Fruit fly (Drosophila melanogaster): ENCODE results near the gene Rhau.

Rhau gene

DNA sequence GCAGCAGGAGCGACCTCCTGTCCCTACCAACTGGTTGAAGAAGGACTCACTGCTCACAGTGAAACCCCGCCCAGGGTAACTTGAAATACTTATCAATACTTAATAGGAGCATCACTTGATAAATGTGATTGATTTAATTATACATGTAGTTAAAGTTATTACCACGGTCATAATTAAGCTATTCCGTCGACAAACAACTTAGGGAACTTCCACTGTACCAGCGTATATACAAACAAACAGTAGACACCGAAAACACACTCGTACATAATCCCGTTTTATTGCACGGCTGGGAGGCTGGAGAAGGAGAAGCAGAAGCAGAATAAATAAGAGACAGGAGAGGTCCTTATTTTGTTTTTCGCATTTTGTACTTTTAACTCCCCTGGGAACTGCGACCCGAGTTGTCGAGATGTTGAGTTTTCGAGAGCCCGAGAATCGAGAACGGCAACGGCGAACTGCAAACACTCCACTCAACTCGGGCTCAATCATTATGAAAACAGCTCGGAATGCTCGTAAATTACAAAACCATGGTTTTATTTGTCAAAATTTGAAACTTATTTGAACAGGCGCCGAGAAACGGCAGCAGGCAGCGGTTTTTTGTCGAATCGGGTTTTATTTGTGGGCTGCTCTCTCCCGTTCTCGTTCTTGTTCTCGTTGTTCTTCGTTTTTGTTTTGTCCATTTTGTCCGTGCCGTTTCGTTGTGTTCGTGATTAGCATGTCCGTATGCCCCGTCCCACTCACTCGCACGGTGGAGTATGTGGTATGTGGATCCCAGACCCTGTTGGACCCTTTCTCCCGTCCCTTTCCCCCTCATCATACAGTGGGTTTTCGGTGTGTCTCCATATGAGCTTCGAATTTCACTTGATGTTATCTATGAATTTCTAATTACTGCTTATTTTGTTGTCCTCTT lies 42.5 kb upstream of the Rhau start (continued):
- peak; percentile 26 for TF ChIP-seq CG2116 (GFP tag; optimal IDR thresholded peaks at IDR 0.05)
- TF ChIP-seq CG2120 (GFP tag; optimal IDR thresholded peaks at IDR 0.05), result peak; percentile 94
- TF ChIP-seq ash1 (GFP tag; optimal IDR thresholded peaks at IDR 0.05), result peak; percentile 58
- TF ChIP-seq Bgb (GFP tag; IDR thresholded peaks at IDR 0.05; ENCODE audit: partially characterized antibody), result no peak
- TF ChIP-seq CG11504 (tag; optimal IDR thresholded peaks at IDR 0.05), result peak; percentile 73
- no peak for TF ChIP-seq BEAF-32 (GFP tag; optimal IDR thresholded peaks at IDR 0.05)
- TF ChIP-seq Lim3 (GFP tag; IDR thresholded peaks at IDR 0.05), result no peak
- TF ChIP-seq sob (GFP tag; IDR thresholded peaks at IDR 0.05), result peak; percentile 76
- TF ChIP-seq oc (tag; optimal IDR thresholded peaks at IDR 0.05), result peak; percentile 18
- peak; percentile 87 for TF ChIP-seq lilli (GFP tag; optimal IDR thresholded peaks at IDR 0.05)
- no peak for TF ChIP-seq TFAM (GFP tag; optimal IDR thresholded peaks at IDR 0.05)
- TF ChIP-seq CG13123 (GFP tag; optimal IDR thresholded peaks at IDR 0.05), result peak; percentile 48
- TF ChIP-seq ken (GFP tag; IDR thresholded peaks at IDR 0.05), result peak; percentile 35; the same call in 1 of the 3 replicates
- peak; percentile 66; the same call in 1 of the 2 replicates for TF ChIP-seq chm (GFP tag; IDR thresholded peaks at IDR 0.05)
- peak; percentile 63 for TF ChIP-seq tio (GFP tag; optimal IDR thresholded peaks at IDR 0.05)
- peak; percentile 11 for TF ChIP-seq trem (tag; optimal IDR thresholded peaks at IDR 0.05)
- TF ChIP-seq dimm (GFP tag; IDR thresholded peaks at IDR 0.05), result no peak
- TF ChIP-seq dpn (GFP tag; optimal IDR thresholded peaks at IDR 0.05), result peak; percentile 74 to 83
- TF ChIP-seq CG6175 (GFP tag; IDR thresholded peaks at IDR 0.05), result peak; percentile 58; the same call in 1 of the 3 replicates
- TF ChIP-seq CG4617 (GFP tag; optimal IDR thresholded peaks at IDR 0.05; ENCODE audit: borderline replicate concordance), result no peak
- TF ChIP-seq CG17359 (tag; optimal IDR thresholded peaks at IDR 0.05), result peak; percentile 77
- TF ChIP-seq vnd (GFP tag; IDR thresholded peaks at IDR 0.05; ENCODE audit: partially characterized antibody), result no peak
- TF ChIP-seq CG3407 (GFP tag; optimal IDR thresholded peaks at IDR 0.05), result peak; percentile 27
- TF ChIP-seq ara (GFP tag; IDR thresholded peaks at IDR 0.05), result peak; percentile 73
- TF ChIP-seq CG11247 (GFP tag; IDR thresholded peaks at IDR 0.05), result peak; percentile 55; the same call in 1 of the 2 replicates
- peak; percentile 65 for TF ChIP-seq CG15696 (tag; optimal IDR thresholded peaks at IDR 0.05)
- peak; percentile 60 for TF ChIP-seq CG10267 (tag; optimal IDR thresholded peaks at IDR 0.05)
- TF ChIP-seq D (optimal IDR thresholded peaks at IDR 0.05), result no peak
- peak; percentile 36 for TF ChIP-seq D (GFP tag; optimal IDR thresholded peaks at IDR 0.05)
- peak; percentile 70 for TF ChIP-seq tx (GFP tag; optimal IDR thresholded peaks at IDR 0.05)
- TF ChIP-seq vfl (GFP tag; optimal IDR thresholded peaks at IDR 0.05), result peak; percentile 69
- no peak for TF ChIP-seq lov (optimal IDR thresholded peaks at IDR 0.05)
- TF ChIP-seq lov (GFP tag; IDR thresholded peaks at IDR 0.05), result 0 out of 3 replicates have a peak, but pooled peaks have one; percentile 51
- peak; percentile 45 for TF ChIP-seq Blimp-1 (GFP tag; optimal IDR thresholded peaks at IDR 0.05)
- peak; percentile 79 for TF ChIP-seq lmd (GFP tag; IDR thresholded peaks at IDR 0.05)
- no peak for TF ChIP-seq YL-1 (GFP tag; optimal IDR thresholded peaks at IDR 0.05)
- TF ChIP-seq CG14860 (GFP tag; IDR thresholded peaks at IDR 0.05; ENCODE audit: partially characterized antibody), result no peak
- peak; percentile 79 for TF ChIP-seq Chrac-16 (GFP tag; optimal IDR thresholded peaks at IDR 0.05)
- peak; percentile 13 for TF ChIP-seq CG4707 (GFP tag; optimal IDR thresholded peaks at IDR 0.05)
- no peak for TF ChIP-seq Eip74EF (GFP tag; optimal IDR thresholded peaks at IDR 0.05)
- no peak for TF ChIP-seq hbn (GFP tag; IDR thresholded peaks at IDR 0.05; ENCODE audit: partially characterized antibody)
- no peak for TF ChIP-seq CG17186 (GFP tag; optimal IDR thresholded peaks at IDR 0.05)
- peak; percentile 69; the same call in 2 of the 3 replicates for TF ChIP-seq Mrtf (GFP tag; IDR thresholded peaks at IDR 0.05)
- TF ChIP-seq CG3995 (GFP tag; optimal IDR thresholded peaks at IDR 0.05), result peak; percentile 3
- peak; percentile 68 for TF ChIP-seq tin (GFP tag; optimal IDR thresholded peaks at IDR 0.05)
- TF ChIP-seq grau (tag; optimal IDR thresholded peaks at IDR 0.05), result peak; percentile 97
- peak; percentile 53; the same call in 1 of the 2 replicates for TF ChIP-seq CG43689 (GFP tag; IDR thresholded peaks at IDR 0.05)
- peak; percentile 59 for TF ChIP-seq Max (GFP tag; optimal IDR thresholded peaks at IDR 0.05)

Measured in whole organism, embryonic.